Fruit fly (Drosophila melanogaster) S2 (cell line): ENCODE results near the gene CG7810.

ENCODE experiments used
- CG8478 ChIP-seq: fragments of >200 bp; optimal IDR thresholded peaks from 2 replicates; lab custom pipeline; 2018
- CTCF ChIP-seq, 2 experiments: fragments of >200 bp; optimal IDR thresholded peaks; 2 replicates each; lab custom pipeline; 2018

dm6 chr2L:8328526-8329097 lies 17.6 kb upstream of the CG7810 start:
- no peak for TF ChIP-seq CG8478
- no peak for TF ChIP-seq CTCF (optimal IDR thresholded peaks at IDR 0.05; lab: Kevin White, UChicago)
